Worm (Caenorhabditis elegans) whole organism, mixed stage, embryonic: ENCODE data around the gene kvs-2.

Experiments used
- M03D4.4 ChIP-seq: sonication (generic microtip); optimal IDR thresholded peaks from 2 replicates; lab custom pipeline; 2017; ENCODE audit warnings: mild to moderate bottlenecking, missing genetic modification characterization, missing compliant biosample characterization
- blmp-1 ChIP-seq: fragments of 150-350 bp; optimal IDR thresholded peaks from 2 replicates; lab custom pipeline; 2014; ENCODE audit warnings: missing biosample characterization, missing genetic modification characterization
- ceh-39 ChIP-seq: fragments of 150-350 bp; optimal IDR thresholded peaks from 2 replicates; lab custom pipeline; 2014; ENCODE audit warnings: missing biosample characterization, missing genetic modification characterization
- ceh-43 ChIP-seq: fragments of 200-800 bp; sonication (Bioruptor generic); optimal IDR thresholded peaks from 2 replicates; lab custom pipeline; 2018; ENCODE audit warnings: mild to moderate bottlenecking, missing genetic modification characterization, moderate library complexity, missing compliant biosample characterization
- cnd-1 ChIP-seq: fragments of 200-800 bp; sonication (Bioruptor generic); optimal IDR thresholded peaks from 2 replicates; lab custom pipeline; 2018; ENCODE audit warnings: mild to moderate bottlenecking, missing genetic modification characterization, missing compliant biosample characterization
- drap-1 ChIP-seq: fragments of 200-800 bp; sonication (Bioruptor generic); optimal IDR thresholded peaks from 3 replicates; lab custom pipeline; 2018; ENCODE audit warnings: mild to moderate bottlenecking, missing genetic modification characterization, missing compliant biosample characterization
- elt-1 ChIP-seq: sonication (generic microtip); optimal IDR thresholded peaks from 2 replicates; lab custom pipeline; 2017; ENCODE audit warnings: missing genetic modification characterization, mild to moderate bottlenecking, missing compliant biosample characterization, antibody characterized with exemption, moderate library complexity, borderline replicate concordance; ENCODE audit not compliant: insufficient read depth
- elt-3 ChIP-seq: fragments of 150-350 bp; optimal IDR thresholded peaks from 2 replicates; lab custom pipeline; 2014; ENCODE audit warnings: missing biosample characterization, missing genetic modification characterization
- flh-1 ChIP-seq: fragments of 200-800 bp; sonication (Bioruptor generic); optimal IDR thresholded peaks from 2 replicates; lab custom pipeline; 2018; ENCODE audit warnings: mild to moderate bottlenecking, missing genetic modification characterization, moderate library complexity, missing compliant biosample characterization
- ham-2 ChIP-seq: fragments of 200-800 bp; sonication (Bioruptor generic); optimal IDR thresholded peaks from 2 replicates; lab custom pipeline; 2018; ENCODE audit warnings: mild to moderate bottlenecking, missing genetic modification characterization, missing compliant biosample characterization
- hlh-1 ChIP-seq: fragments of 150-350 bp; optimal IDR thresholded peaks from 2 replicates; lab custom pipeline; 2014; ENCODE audit warnings: missing biosample characterization, missing genetic modification reagents, missing genetic modification characterization
- lin-13 ChIP-seq: fragments of 150-350 bp; optimal IDR thresholded peaks from 2 replicates; lab custom pipeline; 2014; ENCODE audit warnings: missing biosample characterization, missing genetic modification characterization
- lin-32 ChIP-seq: fragments of 200-800 bp; sonication (Bioruptor generic); optimal IDR thresholded peaks from 2 replicates; lab custom pipeline; 2018; ENCODE audit warnings: mild to moderate bottlenecking, missing genetic modification characterization, missing compliant biosample characterization
- lsy-2 ChIP-seq: fragments of 150-350 bp; optimal IDR thresholded peaks from 2 replicates; lab custom pipeline; 2014; ENCODE audit warnings: missing biosample characterization, missing genetic modification characterization
- mab-5 ChIP-seq: fragments of 150-350 bp; optimal IDR thresholded peaks from 2 replicates; lab custom pipeline; 2014; ENCODE audit warnings: missing biosample characterization, missing genetic modification characterization
- mls-2 ChIP-seq: sonication (generic microtip); optimal IDR thresholded peaks from 2 replicates; lab custom pipeline; 2016; ENCODE audit warnings: mild to moderate bottlenecking, missing genetic modification characterization, moderate library complexity, missing compliant biosample characterization
- nhr-2 ChIP-seq: fragments of 150-350 bp; optimal IDR thresholded peaks from 2 replicates; lab custom pipeline; 2014; ENCODE audit warnings: missing biosample characterization, missing genetic modification characterization
- nhr-237 ChIP-seq: fragments of 150-350 bp; optimal IDR thresholded peaks from 2 replicates; lab custom pipeline; 2014; ENCODE audit warnings: missing biosample characterization, missing genetic modification characterization
- nhr-28 ChIP-seq: fragments of 150-350 bp; optimal IDR thresholded peaks from 2 replicates; lab custom pipeline; 2014; ENCODE audit warnings: missing biosample characterization, missing genetic modification characterization
- nhr-76 ChIP-seq: sonication (generic microtip); optimal IDR thresholded peaks from 2 replicates; lab custom pipeline; 2017; ENCODE audit warnings: missing biosample characterization, missing genetic modification characterization
- pha-4 ChIP-seq: fragments of 150-350 bp; optimal IDR thresholded peaks from 2 replicates; lab custom pipeline; 2018; ENCODE audit warnings: missing biosample characterization, missing genetic modification reagents, missing genetic modification characterization
- snpc-4 ChIP-seq: fragments of 150-350 bp; optimal IDR thresholded peaks from 2 replicates; lab custom pipeline; 2014; ENCODE audit warnings: missing biosample characterization, missing genetic modification characterization
- sptf-1 ChIP-seq: sonication (generic microtip); optimal IDR thresholded peaks from 2 replicates; lab custom pipeline; 2017; ENCODE audit warnings: mild to moderate bottlenecking, missing genetic modification characterization, moderate library complexity, missing compliant biosample characterization
- unc-120 ChIP-seq: sonication (generic microtip); optimal IDR thresholded peaks from 2 replicates; lab custom pipeline; 2017; ENCODE audit warnings: missing genetic modification characterization, missing compliant biosample characterization; ENCODE audit not compliant: poor library complexity, severe bottlenecking
- unc-39 ChIP-seq: fragments of 150-350 bp; optimal IDR thresholded peaks from 2 replicates; lab custom pipeline; 2014; ENCODE audit warnings: missing biosample characterization, missing genetic modification characterization
- unc-62 ChIP-seq: fragments of 150-350 bp; optimal IDR thresholded peaks from 2 replicates; lab custom pipeline; 2014; ENCODE audit warnings: missing biosample characterization, missing genetic modification reagents, missing genetic modification characterization
- zip-8 ChIP-seq: fragments of 150-350 bp; optimal IDR thresholded peaks from 2 replicates; lab custom pipeline; 2014; ENCODE audit warnings: missing biosample characterization, missing genetic modification characterization
- ztf-11 ChIP-seq: fragments of 150-350 bp; optimal IDR thresholded peaks from 2 replicates; lab custom pipeline; 2014; ENCODE audit warnings: missing biosample characterization, missing genetic modification characterization

The kvs-2 gene

ce11 chrV:10635722-10636121 lies at the start of gene kvs-2:
Gene kvs-2 (plus strand): TSS chrV:10636022.
- TF ChIP-seq unc-39 (tag; lab: Kevin White, UChicago) (no peak), hlh-1 (tag; lab: Kevin White, UChicago) (no peak), sptf-1 (tag; lab: Kevin White, UChicago) (no peak), cnd-1 (tag; lab: Kevin White, UChicago) (no peak), flh-1 (GFP tag; lab: Kevin White, UChicago) (no peak)
- TF ChIP-seq, all 35 proteins: peak for 0

ce11 chrV:10588694-10589093 lies 47.1 kb upstream of the kvs-2 start, which contains the start of gene srg-32:
Gene srg-32 (minus strand): TSS chrV:10588794.
- TF ChIP-seq flh-1 (GFP tag; lab: Kevin White, UChicago) (no peak), ztf-11 (tag; lab: Kevin White, UChicago) (no peak), snpc-4 (tag; lab: Kevin White, UChicago) (no peak), M03D4.4 (no peak), elt-3 (tag; lab: Kevin White, UChicago) (no peak), elt-1 (no peak), unc-120 (tag; lab: Kevin White, UChicago) (no peak), ceh-43 (GFP tag; lab: Kevin White, UChicago) (no peak), hlh-1 (tag; lab: Kevin White, UChicago) (no peak), drap-1 (GFP tag; lab: Kevin White, UChicago) (no peak), ceh-39 (tag; lab: Kevin White, UChicago) (no peak), nhr-2 (no peak)

DNA sequence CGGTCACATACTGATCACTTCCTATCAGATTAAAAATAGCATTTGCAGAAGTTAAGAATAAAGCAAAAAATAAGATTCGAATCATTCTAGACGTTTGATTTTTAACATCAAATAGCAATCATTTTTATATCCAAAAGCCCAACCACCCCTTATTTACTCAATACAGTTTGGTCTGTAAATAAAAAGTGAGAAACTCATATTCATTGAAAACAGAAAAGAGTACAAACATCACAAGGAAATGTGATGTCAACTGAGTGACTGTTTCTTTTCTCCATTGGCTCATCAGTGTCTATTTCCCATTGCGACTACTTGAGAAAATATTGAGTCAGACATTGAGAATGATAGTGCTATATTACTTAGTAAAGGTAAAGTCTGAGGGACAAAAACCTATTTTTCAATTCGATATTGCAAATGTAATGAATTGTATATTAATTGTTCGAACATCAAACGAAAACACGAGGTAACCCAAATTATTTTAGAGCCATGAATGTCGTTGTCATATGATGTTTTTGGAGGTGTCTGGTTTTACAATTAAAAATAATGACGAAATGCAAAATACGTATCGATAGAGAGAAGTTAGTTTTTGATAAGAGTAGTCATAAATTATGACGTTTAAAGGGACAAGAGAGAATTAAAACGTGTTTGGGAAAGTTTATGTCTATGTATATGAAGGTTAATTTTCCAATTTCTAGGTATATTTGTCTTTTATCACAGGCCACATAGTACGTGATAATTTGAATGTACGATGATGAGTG lies 45.9 kb upstream of the kvs-2 start, which contains the start of gene ttr-23:
ttr-23 (minus strand) TSS at position 87 of the 755 bp plus-strand sequence.
- TF ChIP-seq elt-1, result no peak
- no peak for TF ChIP-seq nhr-28 (tag; lab: Kevin White, UChicago)
- TF ChIP-seq snpc-4 (tag; lab: Kevin White, UChicago), result no peak
- no peak for TF ChIP-seq zip-8 (tag; lab: Kevin White, UChicago)
- no peak for TF ChIP-seq sptf-1 (tag; lab: Kevin White, UChicago)
- no peak for TF ChIP-seq ham-2
- no peak for TF ChIP-seq nhr-2
- no peak for TF ChIP-seq M03D4.4
- TF ChIP-seq mab-5 (tag; lab: Kevin White, UChicago), result no peak
- TF ChIP-seq blmp-1 (tag; lab: Kevin White, UChicago), result no peak
- no peak for TF ChIP-seq ztf-11 (tag; lab: Kevin White, UChicago)
- no peak for TF ChIP-seq lin-32 (GFP tag; lab: Kevin White, UChicago)
- TF ChIP-seq mls-2 (tag; lab: Kevin White, UChicago), result no peak
- TF ChIP-seq ceh-43 (GFP tag; lab: Kevin White, UChicago), result no peak
- TF ChIP-seq drap-1 (GFP tag; lab: Kevin White, UChicago), result no peak
- TF ChIP-seq pha-4 (tag; lab: Kevin White, UChicago), result no peak
- TF ChIP-seq ceh-39 (tag; lab: Kevin White, UChicago), result no peak
- TF ChIP-seq unc-62 (GFP tag; lab: Kevin White, UChicago), result no peak

DNA sequence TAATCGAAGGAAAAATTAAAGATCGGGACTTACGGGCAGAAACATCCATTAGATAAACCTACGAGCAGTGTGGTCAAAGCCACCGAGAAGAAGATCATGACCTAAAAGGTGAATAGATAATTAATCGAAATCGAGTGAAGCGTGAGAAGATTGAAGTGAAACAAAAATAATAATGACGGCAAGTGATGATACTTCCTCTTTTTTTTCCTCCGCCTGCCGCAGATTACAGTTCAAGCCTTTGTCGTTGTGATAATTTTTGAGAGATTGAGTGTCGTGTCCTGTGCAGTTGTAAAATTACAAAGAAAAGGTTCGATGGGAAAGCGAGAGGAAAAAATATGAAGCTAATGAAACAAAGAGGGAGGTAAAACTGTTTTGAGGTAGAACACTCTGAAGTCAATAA lies 43.3 kb upstream of the kvs-2 start, which contains the start of gene T21C9.9:
T21C9.9 (minus strand) TSS at position 101 of the 400 bp plus-strand sequence.
- TF ChIP-seq elt-1 (no peak), lsy-2 (tag; lab: Kevin White, UChicago) (no peak), unc-39 (tag; lab: Kevin White, UChicago) (no peak), snpc-4 (tag; lab: Kevin White, UChicago) (no peak), nhr-237 (tag; lab: Kevin White, UChicago) (no peak)

ce11 chrV:10594810-10595209 lies 41.0 kb upstream of the kvs-2 start, which contains the start of gene T21C9.11:
Gene T21C9.11 (minus strand): TSS chrV:10594910.
- TF ChIP-seq hlh-1 (tag; lab: Kevin White, UChicago) (no peak), lin-13 (tag; lab: Kevin White, UChicago) (no peak), nhr-76 (no peak), ztf-11 (tag; lab: Kevin White, UChicago) (no peak), ceh-43 (GFP tag; lab: Kevin White, UChicago) (no peak)

DNA sequence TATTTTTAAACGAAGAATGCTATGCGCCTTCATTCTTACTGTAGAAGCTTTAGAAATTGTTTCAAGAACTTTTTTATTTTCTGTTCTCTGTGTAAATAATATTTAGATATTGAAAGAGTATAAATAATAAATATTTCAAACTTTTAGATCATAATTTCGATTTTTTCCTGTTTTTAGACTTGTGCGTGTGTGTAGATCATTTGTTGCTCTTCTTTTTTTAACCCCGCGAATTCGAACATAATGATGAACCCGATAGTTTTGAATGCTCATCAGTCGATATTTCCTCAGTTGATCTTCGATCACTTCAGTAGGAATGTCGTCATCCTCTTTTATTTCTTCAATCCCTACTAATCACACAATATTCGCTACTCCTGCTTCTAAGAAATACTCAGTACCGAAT lies 38.6 kb upstream of the kvs-2 start, which contains the start of gene T21C9.13:
T21C9.13 (plus strand) TSS at position 33 of the 400 bp plus-strand sequence.
- no peak for TF ChIP-seq zip-8 (tag; lab: Kevin White, UChicago)
- TF ChIP-seq lin-13 (tag; lab: Kevin White, UChicago), result no peak
- no peak for TF ChIP-seq ztf-11 (tag; lab: Kevin White, UChicago)
- no peak for TF ChIP-seq mls-2 (tag; lab: Kevin White, UChicago)
